Worm (Caenorhabditis elegans): ENCODE results near the gene EGAP1.5.

DNA sequence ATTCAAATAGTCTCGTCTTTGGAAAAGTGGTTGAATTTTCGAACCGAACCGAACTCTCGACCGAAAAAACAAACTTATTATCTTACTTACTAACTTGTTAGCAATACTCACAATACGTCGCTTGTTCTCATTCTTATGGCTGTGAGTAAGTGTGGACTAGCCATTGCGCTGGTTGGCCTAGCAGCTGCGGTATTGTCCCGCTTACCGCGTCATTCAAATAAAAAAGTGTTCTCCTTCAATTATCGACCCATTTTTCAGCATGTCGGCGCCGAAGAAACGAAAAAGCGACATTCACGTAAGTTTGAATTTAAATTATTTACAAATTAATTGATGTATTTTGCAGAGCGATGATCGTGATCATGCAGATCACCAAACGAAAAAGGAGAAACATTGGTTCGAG is 27.5 kb downstream of the EGAP1.5 start:
- no peak for TF ChIP-seq sea-1 (GFP tag; conservative IDR thresholded peaks at IDR 0.05)
- no peak for TF ChIP-seq hmg-4 (GFP tag; optimal IDR thresholded peaks at IDR 0.05)

Data from whole organism, early embryonic.